Worm (Caenorhabditis elegans): Measurements from ENCODE around the gene F58E6.8.

The F58E6.8 gene

DNA sequence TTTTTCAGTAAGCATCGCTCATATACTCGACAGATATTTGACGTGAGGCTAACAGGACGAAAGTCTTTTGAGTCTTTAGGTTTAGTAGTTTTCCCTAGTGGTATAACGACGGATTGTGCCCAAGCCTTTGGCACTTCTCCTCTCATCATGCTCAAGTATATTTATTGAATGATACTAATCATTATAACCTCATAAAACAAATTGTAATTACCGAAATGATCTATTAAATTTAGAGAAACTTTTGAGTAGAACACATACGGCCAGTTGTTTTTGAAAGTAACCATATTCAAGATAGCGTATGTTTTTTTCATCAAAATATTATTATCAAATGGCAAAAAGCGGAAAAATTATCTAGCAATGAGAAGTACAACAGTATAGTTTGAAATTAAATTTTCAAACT, 15.7 kb upstream of the F58E6.8 start (continued):
- TF ChIP-seq F22D6.2 (tag; optimal IDR thresholded peaks at IDR 0.05): no peak

DNA sequence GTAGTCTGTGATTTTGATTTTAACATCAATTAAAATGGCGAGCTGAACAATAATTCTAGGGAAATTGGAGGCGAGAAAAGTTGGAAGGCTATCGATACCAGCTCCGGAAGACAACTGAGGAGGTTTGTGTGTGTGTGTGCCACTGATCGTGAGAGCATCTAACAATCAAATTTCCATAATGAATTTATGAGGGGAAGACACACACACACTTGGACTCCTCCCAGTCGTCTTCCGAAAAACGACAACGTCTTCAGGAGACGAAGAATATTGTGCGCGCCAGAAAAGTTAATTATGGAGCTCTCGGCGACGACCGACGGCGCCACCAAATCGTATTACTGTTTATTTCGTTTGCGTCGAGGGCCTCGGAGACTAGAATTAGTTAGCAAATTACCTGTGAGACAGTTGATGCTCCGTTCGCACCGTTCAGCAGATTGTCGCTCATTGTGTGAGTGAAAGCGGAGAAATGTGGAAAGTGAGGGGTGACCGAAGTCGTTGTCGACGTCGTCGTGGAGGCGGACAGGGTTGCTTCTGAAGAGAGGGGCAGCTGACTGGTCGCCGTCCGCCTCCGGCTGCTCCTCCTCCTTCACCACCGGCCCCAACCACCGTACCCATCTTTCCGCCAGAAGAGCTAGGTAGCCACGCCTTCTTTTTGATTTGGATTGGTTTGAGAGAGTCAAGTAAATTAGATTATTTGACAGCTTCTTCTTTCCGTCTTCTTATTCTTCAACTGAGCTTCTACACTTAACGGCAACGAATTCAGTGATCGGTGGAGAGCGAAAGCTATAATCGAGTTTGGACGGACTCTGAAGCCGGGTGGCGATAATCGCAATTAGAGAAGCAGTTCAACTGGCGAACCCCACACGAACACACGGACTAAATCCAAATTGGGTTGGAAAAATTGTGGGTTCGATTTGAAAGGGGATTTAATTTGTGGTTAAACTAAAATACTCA, 13.5 kb upstream of the F58E6.8 start, which contains the start of gene unc-42:
unc-42 (minus strand) TSS at position 564 of the 951 bp plus-strand sequence.
- TF ChIP-seq somi-1 (GFP tag; optimal IDR thresholded peaks at IDR 0.05) (peak; percentile 17), ceh-100 (GFP tag; IDR thresholded peaks at IDR 0.05) (no peak), egrh-3 (GFP tag; IDR thresholded peaks at IDR 0.05) (peak; percentile 81), nhr-80 (tag; optimal IDR thresholded peaks at IDR 0.05) (no peak), ama-1 (optimal IDR thresholded peaks at IDR 0.05) (no peak), ama-1 (GFP tag; optimal IDR thresholded peaks at IDR 0.05) (no peak), dpff-1 (tag; optimal IDR thresholded peaks at IDR 0.05) (no peak), F22D6.2 (tag; optimal IDR thresholded peaks at IDR 0.05) (no peak), athp-1 (tag; optimal IDR thresholded peaks at IDR 0.05) (no peak), ztf-26 (tag; optimal IDR thresholded peaks at IDR 0.05) (no peak), aptf-3 (GFP tag; IDR thresholded peaks at IDR 0.05) (no peak), mxl-1 (tag; optimal IDR thresholded peaks at IDR 0.05) (no peak), nhr-90 (tag; optimal IDR thresholded peaks at IDR 0.05) (no peak), tbp1 (GFP tag; optimal IDR thresholded peaks at IDR 0.05) (no peak), Y95B8A.8 (GFP tag; IDR thresholded peaks at IDR 0.05) (0 out of 2 replicates have a peak, but pooled peaks have one; percentile 12), F57A8.1 (GFP tag; optimal IDR thresholded peaks at IDR 0.05) (no peak), sea-2 (GFP tag; IDR thresholded peaks at IDR 0.05) (0 out of 2 replicates have a peak, but pooled peaks have one; percentile 38), hlh-26 (GFP tag; conservative IDR thresholded peaks at IDR 0.05) (no peak), sptf-2 (GFP tag; optimal IDR thresholded peaks at IDR 0.05) (no peak), pha-4 (tag; optimal IDR thresholded peaks at IDR 0.05) (no peak), F55B11.4 (tag; optimal IDR thresholded peaks at IDR 0.05; ENCODE audit: borderline replicate concordance, insufficient read depth) (no peak), ceh-79 (tag; optimal IDR thresholded peaks at IDR 0.05) (no peak), zfh-2 (GFP tag; conservative IDR thresholded peaks at IDR 0.05) (peak; percentile 98), C06A6.2 (GFP tag; conservative IDR thresholded peaks at IDR 0.05) (no peak)

DNA sequence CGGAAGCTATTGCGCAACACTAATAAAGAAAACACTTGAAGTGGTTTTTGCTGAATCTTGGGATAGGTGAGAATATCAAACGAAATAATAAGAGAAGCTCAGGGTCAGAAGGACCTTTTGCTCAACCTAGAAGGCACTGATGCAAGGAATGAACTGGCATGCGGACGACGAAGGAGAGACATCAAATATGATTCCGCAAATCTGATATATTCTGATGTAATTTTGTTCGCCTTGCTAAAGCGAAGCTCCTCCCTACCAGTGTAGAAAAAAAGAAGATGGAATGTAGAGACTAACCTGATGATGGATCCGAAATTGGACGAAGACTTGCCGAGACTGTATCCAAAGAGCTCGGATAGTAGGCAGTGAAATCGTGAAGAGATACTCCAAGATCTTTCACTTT, 12.3 kb upstream of the F58E6.8 start:
- TF ChIP-seq rpc-1 (optimal IDR thresholded peaks at IDR 0.05): no peak
- TF ChIP-seq rpc-1 (tag; optimal IDR thresholded peaks at IDR 0.05): no peak
- no peak for TF ChIP-seq dpl-1 (GFP tag; optimal IDR thresholded peaks at IDR 0.05)
- no peak for TF ChIP-seq F23B12.7 (tag; optimal IDR thresholded peaks at IDR 0.05; ENCODE audit: insufficient read depth)
- no peak for TF ChIP-seq nhr-27 (tag; optimal IDR thresholded peaks at IDR 0.05)
- no peak for TF ChIP-seq unc-62 (GFP tag; optimal IDR thresholded peaks at IDR 0.05)

DNA sequence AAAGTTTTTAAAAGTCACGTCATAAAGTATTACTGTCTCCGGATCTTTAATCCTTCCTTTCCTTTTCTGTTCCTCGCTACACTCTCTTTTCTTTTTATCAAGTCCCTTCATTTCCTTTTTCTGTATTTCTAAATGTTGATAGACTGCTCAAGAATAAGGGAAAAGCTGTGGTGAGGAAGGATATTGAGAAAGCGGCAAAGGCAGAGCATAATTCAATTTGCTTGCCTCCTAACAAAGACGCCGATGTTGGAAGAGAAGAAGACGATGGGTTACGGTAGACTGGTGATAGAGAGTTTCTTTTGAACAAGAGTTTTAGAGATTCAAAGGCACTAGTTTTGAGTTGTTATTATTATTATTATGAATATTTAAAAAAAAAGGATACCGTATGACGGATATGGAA, 10.0 kb upstream of the F58E6.8 start:
- TF ChIP-seq madf-6 (GFP tag; IDR thresholded peaks at IDR 0.05) (no peak), ccch-3 (GFP tag; optimal IDR thresholded peaks at IDR 0.05) (no peak), somi-1 (GFP tag; optimal IDR thresholded peaks at IDR 0.05) (peak; percentile 9), lin-35 (GFP tag; optimal IDR thresholded peaks at IDR 0.05) (peak in 1 of 3 experiments; percentile 27), B0035.1 (tag; optimal IDR thresholded peaks at IDR 0.05) (no peak)

All from whole organism, young adult.